Fruit fly (Drosophila melanogaster): ENCODE results near the gene Nup58.
A peak's percentile ranks its signal among the peaks of the same experiment; 100 is the strongest.

Gene Nup58

DNA sequence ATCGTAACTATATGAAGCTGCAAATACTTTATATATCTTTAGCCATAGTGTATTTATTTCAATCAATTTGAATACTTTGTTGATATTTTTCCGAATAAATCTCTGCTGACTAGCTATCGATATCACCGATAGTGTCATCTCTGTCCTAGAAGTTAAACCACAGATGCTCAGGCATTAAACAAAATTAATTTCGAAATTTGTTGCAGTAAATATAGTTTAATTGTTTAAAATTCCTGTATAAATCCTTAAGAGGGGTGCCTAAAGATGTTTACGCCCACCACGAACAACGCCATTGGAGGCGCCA is at the start of gene Nup58:
TSS of gene Nup58 (plus strand) at position 126 of the 304 bp plus-strand sequence.
- peak; percentile 11 for TF ChIP-seq CG17801 (GFP tag; optimal IDR thresholded peaks at IDR 0.05; ENCODE audit: partially characterized antibody)

DNA sequence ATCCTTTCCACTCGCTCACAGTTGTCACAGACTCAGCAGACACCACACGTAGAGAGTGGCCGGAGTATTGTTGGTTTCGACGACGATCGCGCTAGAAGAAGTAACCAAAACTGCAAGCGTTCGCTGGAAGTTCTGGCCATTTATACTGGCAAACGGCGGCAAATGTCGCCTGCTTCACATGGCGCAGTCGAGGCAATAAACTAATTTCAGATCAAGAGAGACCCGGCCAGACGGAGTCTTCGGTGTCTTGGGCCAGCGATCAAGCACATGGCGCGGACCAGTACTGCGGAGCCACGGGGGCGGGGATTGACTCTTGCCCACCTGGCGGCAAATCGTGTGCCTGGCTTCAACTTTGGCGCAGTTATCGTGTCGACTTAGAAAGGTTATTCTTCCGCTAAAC is 46.0 kb upstream of the Nup58 start, which contains the start of gene Cpr92A:
TSS of gene Cpr92A (minus strand) at position 101 of the 400 bp plus-strand sequence.
- TF ChIP-seq CG17801 (GFP tag; optimal IDR thresholded peaks at IDR 0.05; ENCODE audit: partially characterized antibody) = no peak

DNA sequence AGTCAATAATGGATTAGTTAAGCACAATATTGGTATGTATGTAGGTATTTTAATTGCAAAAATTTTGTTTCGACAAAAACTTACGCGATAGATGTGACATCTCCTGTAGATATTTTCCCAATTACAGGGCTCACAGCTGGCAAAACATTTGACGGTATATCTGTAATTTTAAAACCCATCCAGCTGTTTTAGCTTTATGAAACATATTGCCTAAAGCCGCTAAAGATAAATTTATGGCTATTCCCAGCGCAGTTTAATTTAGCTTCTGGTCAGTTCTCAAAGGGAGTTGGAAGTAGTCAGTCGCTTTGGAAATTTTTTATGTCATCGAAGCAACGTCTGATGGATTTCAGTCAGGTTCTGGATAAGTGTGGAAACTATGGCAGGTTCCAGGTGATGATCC is 44.5 kb upstream of the Nup58 start, which contains the start of gene CG7333:
TSS of gene CG7333 (plus strand) at position 301 of the 400 bp plus-strand sequence.
- TF ChIP-seq CG17801 (GFP tag; optimal IDR thresholded peaks at IDR 0.05; ENCODE audit: partially characterized antibody) = no peak

DNA sequence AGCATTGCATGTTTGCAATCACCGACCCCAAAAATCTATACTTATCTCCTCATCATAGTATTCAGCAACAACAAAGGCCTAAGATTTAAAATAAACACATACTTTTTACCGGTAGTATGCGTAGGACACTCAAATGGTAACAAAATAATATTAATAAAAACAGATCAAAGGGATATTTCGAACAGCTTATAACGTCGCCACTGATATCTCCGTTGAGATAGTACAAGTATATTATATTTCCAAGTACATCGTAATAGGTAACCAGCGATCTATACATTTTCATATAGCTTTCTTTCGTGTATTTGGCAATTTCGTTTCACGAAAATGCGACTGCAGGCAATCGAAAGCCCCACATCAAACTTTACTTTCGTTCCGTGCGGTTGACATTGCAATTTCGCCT is 41.8 kb upstream of the Nup58 start, which contains the start of gene CG7342:
TSS of gene CG7342 (plus strand) at position 380 of the 400 bp plus-strand sequence.
- TF ChIP-seq CG17801 (GFP tag; optimal IDR thresholded peaks at IDR 0.05; ENCODE audit: partially characterized antibody) = no peak

DNA sequence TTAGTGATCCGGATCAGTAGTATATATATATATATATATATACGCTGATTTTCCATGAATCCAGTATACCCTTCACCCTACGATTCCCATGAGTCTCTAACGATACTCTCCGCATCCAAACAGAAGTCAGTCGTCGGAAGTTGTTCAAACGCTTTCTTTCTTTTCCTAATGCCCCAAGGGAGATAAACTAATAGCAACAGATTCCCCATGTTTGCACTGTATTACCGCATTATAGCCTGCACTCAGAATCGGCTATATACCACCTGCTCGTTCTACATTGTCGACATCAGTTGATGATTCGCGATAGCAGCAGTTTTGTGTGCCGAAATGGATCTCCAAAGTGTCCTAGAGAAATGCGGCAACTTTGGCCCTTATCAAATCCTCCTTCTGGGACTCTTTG is 37.9 kb upstream of the Nup58 start, which contains the start of gene CG17751:
TSS of gene CG17751 (plus strand) at position 301 of the 400 bp plus-strand sequence.
- no peak for TF ChIP-seq CG17801 (GFP tag; optimal IDR thresholded peaks at IDR 0.05; ENCODE audit: partially characterized antibody)

DNA sequence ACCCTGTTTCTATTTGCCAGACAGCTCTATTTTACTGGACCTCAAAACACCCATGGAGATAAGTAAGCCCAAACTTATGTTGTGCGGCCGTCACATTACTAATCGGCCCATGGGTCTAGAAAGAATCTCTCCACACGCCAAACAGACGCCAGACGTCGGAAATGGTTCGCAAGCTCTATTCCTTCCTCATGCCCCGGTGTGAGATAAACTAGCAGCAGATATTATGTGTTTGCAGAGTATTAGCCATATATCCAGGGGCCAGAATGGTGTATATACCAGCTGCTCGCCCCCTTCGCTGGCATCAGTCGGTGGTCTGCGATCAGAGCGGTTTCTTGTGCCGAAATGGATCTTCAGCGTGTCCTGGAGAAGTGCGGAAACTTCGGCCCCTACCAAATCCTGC is 34.9 kb upstream of the Nup58 start, which contains the start of gene CG17752:
TSS of gene CG17752 (plus strand) at position 301 of the 400 bp plus-strand sequence.
- no peak for TF ChIP-seq CG17801 (GFP tag; optimal IDR thresholded peaks at IDR 0.05; ENCODE audit: partially characterized antibody)

DNA sequence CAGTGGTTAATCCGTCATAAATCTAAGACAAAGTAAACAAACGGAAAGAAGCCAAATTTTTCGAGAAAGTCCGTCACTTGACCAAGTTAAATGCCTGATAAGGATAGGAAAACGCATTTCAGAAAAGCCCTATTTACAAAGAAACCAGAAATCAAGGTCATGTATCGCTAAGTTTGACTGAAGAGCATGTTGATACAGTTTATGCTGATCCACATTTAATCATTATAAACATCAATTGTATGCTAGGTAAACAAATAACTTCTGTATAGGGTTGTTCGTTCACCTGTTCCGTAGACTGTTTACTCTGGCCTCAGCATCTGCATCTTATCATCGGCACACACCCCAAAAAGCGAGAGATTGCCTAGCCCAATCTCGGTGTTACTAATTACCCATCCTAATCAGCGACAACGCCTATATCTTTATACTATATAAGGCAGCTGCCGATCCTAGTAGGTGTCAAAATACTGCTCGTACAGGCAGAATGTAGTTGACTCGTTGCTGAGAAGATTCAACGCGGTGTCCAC is 31.9 kb upstream of the Nup58 start, which contains the start of gene CG16727:
TSS of gene CG16727 (plus strand) at position 474 of the 524 bp plus-strand sequence.
- no peak for TF ChIP-seq CG17801 (GFP tag; optimal IDR thresholded peaks at IDR 0.05; ENCODE audit: partially characterized antibody)

DNA sequence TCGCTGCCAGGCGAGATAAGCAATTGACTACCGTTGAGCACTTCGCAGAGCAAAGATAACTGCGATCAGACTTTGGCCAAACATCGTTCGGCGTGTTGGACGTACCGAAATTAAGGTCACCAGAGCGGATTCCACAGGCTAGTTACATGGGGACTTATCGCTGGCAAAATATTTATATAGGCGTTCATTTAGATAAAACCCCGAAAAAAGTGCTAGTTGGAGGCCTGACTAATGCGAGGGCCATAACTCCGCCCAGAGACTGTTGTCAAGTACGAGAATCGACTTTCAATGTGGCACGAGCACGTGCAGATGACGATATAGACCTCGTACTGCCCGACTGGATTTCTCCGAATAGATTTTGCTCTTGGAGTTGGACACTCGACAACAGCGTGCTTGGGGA is 24.9 kb upstream of the Nup58 start:
- TF ChIP-seq CG17801 (GFP tag; optimal IDR thresholded peaks at IDR 0.05; ENCODE audit: partially characterized antibody) = no peak

DNA sequence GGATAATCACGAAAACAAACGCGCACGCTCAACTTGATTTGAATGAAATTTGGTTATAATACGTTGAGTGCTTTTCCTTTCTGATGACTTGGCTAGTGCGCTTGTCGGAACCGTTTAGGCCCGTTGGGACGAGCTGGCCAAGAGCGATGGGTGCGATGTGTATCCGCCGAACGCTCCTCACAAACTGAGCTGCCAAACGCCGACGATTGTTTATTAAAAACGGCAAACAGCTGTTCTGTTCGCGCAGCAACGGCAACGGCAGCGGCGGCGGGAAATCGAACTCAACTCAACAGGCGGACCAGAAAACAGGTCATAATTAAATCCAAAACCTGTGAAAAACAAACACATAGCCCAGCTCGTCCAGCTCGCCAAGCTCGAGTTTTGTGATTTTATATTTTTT is 23.9 kb upstream of the Nup58 start:
- TF ChIP-seq CG17801 (GFP tag; optimal IDR thresholded peaks at IDR 0.05; ENCODE audit: partially characterized antibody) = no peak

DNA sequence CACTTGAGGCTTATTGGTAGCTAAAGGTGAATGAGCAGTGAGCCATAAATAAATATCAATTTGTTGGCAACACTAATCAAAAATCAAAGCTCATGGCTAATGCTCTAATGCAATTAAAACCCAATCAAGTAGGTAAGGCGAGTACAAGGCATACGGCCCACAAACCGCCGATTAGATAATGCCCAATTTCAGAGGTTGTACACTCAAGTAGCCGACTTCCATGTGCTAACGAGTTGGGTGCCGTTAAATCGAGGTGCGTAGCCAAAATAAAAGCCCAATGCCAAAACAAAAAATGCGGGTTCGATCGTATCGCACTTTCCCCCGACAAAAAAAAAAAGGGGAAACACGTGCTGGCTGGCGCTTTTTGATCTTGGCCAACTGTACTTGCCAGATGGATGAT is 22.8 kb upstream of the Nup58 start:
- TF ChIP-seq CG17801 (GFP tag; optimal IDR thresholded peaks at IDR 0.05; ENCODE audit: partially characterized antibody) = no peak

DNA sequence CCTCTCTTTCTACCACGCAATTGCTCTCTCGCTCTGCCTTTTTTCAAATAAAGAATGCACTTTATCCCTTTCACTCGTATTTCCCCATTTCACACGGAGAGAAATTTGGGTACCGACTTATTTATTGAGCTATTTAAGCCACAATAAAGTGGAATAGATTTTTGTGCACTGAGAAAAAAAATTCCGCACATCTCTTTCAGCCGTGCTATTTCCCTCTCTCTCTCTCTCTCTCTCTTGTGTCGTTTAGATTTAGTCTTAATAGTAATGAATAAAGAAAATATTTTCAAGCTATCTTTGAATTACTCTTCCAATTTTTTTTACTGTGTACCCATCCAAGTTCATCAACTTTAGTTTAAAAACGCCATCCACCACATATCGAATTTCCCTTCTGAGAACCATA is 21.2 kb upstream of the Nup58 start:
- TF ChIP-seq CG17801 (GFP tag; optimal IDR thresholded peaks at IDR 0.05; ENCODE audit: partially characterized antibody) = peak; percentile 73

DNA sequence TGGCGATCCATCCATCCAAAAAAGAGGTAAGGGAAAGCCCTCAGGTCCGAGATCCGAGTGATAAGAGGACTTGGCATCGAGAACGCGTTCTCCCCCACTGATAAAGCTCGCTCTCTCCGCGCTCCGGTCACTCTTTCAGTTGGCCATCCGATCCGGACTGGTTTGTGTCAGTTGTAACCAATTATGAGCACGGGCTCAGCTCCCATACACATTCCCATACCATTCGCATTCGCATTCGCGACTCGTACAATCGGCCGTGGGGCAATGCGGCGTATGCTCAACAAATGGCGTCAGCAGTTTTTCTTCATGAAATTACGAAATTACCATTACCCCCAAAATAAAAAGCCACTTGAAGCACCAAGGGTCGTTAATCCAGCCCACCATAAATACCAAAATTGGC is 20.3 kb upstream of the Nup58 start:
- TF ChIP-seq CG17801 (GFP tag; optimal IDR thresholded peaks at IDR 0.05; ENCODE audit: partially characterized antibody) = no peak

DNA sequence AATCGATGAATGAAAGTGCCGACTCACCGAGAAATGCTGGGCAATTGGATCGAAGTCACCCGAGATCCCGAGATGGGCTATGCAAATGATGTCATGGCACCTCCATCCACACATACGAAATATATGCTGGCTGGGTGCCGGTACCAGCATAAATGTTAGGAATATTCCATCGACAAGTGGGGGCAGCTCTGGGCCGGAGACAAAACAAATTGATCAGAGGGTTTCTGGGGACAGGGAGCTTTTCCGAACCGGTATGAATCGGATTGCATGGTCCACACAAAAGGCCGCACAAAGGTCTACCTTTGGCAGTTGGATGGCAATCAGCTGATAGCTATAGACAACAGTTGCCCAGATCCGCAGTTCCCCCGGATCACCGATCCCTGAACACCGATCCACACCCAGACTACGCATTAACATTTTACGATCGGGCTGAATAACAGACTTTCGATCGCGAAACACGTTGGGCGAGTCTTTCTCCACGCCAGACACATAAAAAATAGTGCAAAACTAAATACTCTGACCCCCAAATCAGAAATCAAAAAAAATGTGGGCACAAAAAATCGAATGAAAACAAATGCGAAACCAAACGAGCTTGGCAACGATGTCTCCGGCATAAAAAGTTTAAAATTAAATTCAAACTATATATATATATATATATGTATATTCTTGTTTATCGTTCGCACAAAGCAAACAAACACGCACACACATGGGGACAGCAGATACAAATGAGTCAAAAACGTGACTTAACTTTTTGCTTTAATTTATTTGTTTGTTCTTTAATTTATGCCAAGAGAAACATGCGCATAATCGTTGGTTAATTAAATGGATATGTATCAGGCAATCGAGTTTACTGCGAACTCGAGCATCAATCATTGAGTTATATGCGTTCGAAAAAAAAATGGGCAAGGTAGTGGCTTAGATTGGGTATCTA is 19.3 kb upstream of the Nup58 start:
- TF ChIP-seq CG17801 (GFP tag; optimal IDR thresholded peaks at IDR 0.05; ENCODE audit: partially characterized antibody) = no peak

DNA sequence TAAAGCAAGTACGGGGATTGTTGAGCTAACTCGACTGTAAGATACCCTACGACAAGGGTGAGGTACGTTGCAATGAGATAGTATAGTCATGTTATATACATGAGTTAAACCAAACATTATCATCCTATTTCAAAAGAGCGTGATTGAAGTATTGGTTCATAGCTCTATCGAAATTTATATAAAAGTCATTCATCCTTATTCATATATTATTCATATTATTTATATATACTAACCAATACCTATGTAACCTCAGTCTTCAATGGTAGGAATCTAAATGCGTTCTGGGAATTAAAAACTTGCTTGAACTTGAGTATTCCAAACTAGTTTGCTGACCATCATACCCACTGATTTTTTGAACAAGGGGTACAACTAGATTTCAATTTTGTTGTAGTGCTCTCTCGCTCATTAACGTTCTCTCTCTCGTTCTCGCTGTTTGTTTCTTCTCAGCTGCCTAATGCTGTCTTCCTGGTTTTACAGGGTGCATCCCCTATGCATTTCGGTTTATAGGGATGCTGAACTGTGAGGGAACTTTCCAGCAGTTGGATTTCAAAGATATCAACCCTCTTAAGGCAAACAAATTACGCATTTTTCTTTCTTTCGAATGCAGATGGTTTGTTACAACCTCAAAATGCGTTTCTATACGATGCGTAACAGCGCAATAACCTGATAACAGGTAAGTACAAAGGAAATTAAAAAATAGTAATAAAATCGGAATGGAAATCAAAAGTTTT is 16.9 kb upstream of the Nup58 start:
- peak; percentile 29 for TF ChIP-seq CG17801 (GFP tag; optimal IDR thresholded peaks at IDR 0.05; ENCODE audit: partially characterized antibody)

DNA sequence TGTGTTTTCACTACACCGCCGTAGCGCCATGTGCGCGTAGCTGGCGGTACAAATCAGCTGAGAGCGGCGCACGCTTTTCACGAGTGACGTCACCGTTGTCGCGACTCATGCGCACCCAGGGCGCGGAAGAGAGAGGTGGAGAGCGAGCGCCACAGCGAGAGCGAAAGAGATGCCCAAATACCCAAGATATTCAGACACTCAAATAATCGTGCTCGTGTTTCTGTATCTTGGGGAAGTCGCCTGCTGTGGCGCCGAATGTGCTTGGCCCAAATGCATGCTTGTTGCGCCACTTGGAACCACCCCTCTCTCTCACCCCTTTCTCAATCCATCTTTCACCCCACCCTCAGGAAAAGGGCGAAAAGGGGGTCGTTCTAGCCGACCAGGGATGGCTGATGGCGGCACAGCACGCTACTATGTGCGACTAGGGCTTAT is 12.1 kb upstream of the Nup58 start, which contains the start of gene CG6231:
TSS of gene CG6231 (minus strand) at position 34 of the 432 bp plus-strand sequence.
- no peak for TF ChIP-seq CG17801 (GFP tag; optimal IDR thresholded peaks at IDR 0.05; ENCODE audit: partially characterized antibody)
